Worm (Caenorhabditis elegans) whole organism, L3 larva: ENCODE results near the gene rsp-2.

ENCODE experiments used
- aly-2 ChIP-seq: fragments of 150-350 bp; optimal IDR thresholded peaks from 2 replicates; lab custom pipeline; 2014; ENCODE audit warnings: missing biosample characterization, missing genetic modification characterization
- ceh-16 ChIP-seq: sonication (generic microtip); optimal IDR thresholded peaks from 2 replicates; lab custom pipeline; 2017; ENCODE audit warnings: missing biosample characterization, missing genetic modification characterization
- ceh-9 ChIP-seq: sonication (generic microtip); optimal IDR thresholded peaks from 2 replicates; lab custom pipeline; 2018; ENCODE audit warnings: missing biosample characterization, missing genetic modification characterization
- fos-1 ChIP-seq: fragments of 150-350 bp; optimal IDR thresholded peaks from 2 replicates; lab custom pipeline; 2014; ENCODE audit warnings: missing biosample characterization, missing genetic modification characterization
- nhr-11 ChIP-seq: fragments of 150-350 bp; optimal IDR thresholded peaks from 2 replicates; lab custom pipeline; 2014; ENCODE audit warnings: missing biosample characterization, missing genetic modification characterization
- pha-4 ChIP-seq: fragments of 150-350 bp; optimal IDR thresholded peaks from 2 replicates; lab custom pipeline; 2014; ENCODE audit warnings: missing biosample characterization, missing genetic modification reagents, missing genetic modification characterization
- pqm-1 ChIP-seq: fragments of 150-350 bp; optimal IDR thresholded peaks from 2 replicates; lab custom pipeline; 2017; ENCODE audit warnings: missing biosample characterization, missing genetic modification characterization, inconsistent platforms
- sea-2 ChIP-seq: fragments of 150-350 bp; sonication (generic microtip); optimal IDR thresholded peaks from 4 replicates; lab custom pipeline; 2014; ENCODE audit warnings: missing biosample characterization, missing genetic modification reagents, missing genetic modification characterization
- snpc-4 ChIP-seq: fragments of 150-350 bp; optimal IDR thresholded peaks from 2 replicates; lab custom pipeline; 2014; ENCODE audit warnings: missing biosample characterization, missing genetic modification characterization
- tbx-2 ChIP-seq: sonication (generic microtip); optimal IDR thresholded peaks from 2 replicates; lab custom pipeline; 2016; ENCODE audit warnings: mild to moderate bottlenecking, missing genetic modification characterization, missing compliant biosample characterization
- unc-39 ChIP-seq: sonication (generic microtip); optimal IDR thresholded peaks from 4 replicates; lab custom pipeline; 2017; ENCODE audit warnings: missing biosample characterization, missing genetic modification characterization

DNA sequence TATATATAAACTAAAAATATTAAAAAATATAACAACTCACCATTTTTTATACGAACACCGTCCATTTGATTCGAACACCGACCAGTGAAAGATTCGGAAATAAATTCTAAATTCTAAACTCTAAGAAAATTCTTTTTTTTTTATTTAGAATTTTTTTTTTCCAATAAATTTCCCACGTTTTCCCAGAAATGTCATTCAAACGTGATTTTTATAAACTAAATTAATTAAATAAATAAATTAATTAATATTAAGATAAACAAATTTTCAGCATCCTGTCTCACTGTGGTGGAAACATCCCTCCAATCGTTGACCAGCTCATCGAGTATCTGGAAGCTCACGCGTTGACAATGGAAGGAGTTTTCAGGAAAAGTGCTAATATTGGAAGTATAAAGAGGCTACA is 14.8 kb upstream of the rsp-2 start, which contains the start of gene klp-17:
- TF ChIP-seq ceh-9 (tag; lab: Kevin White, UChicago), result no peak
- TF ChIP-seq tbx-2 (tag; lab: Kevin White, UChicago), result no peak
- no peak for TF ChIP-seq pha-4 (tag; lab: Kevin White, UChicago)
- no peak for TF ChIP-seq pqm-1 (tag; lab: Kevin White, UChicago)
- no peak for TF ChIP-seq nhr-11
- TF ChIP-seq aly-2 (tag; lab: Kevin White, UChicago), result no peak
- TF ChIP-seq fos-1 (tag; lab: Kevin White, UChicago), result no peak
- TF ChIP-seq unc-39 (tag; lab: Kevin White, UChicago), result no peak
- TF ChIP-seq snpc-4 (tag; lab: Kevin White, UChicago), result no peak
- TF ChIP-seq ceh-16, result no peak
- no peak for TF ChIP-seq sea-2
